Fruit fly (Drosophila melanogaster): Measurements from ENCODE around the gene Spag1.

The Spag1 gene

dm6 chr3R:26958314-26958979 is 10.8 kb downstream of the Spag1 start, which contains the start of gene CG6330 (continued):
- TF ChIP-seq ERR (GFP tag; optimal IDR thresholded peaks at IDR 0.05) (no peak), Deaf1 (tag; optimal IDR thresholded peaks at IDR 0.05) (peak; percentile 54), MESR4 (GFP tag; optimal IDR thresholded peaks at IDR 0.05) (no peak), NC2β (GFP tag; optimal IDR thresholded peaks at IDR 0.05) (no peak), Med (GFP tag) (peak; percentile 60), CG6854 (GFP tag; optimal IDR thresholded peaks at IDR 0.05) (no peak), CG15269 (tag; optimal IDR thresholded peaks at IDR 0.05) (no peak), eve (GFP tag; optimal IDR thresholded peaks at IDR 0.05) (no peak), scrt (GFP tag; optimal IDR thresholded peaks at IDR 0.05) (peak; percentile 75), lab (GFP tag; optimal IDR thresholded peaks at IDR 0.05) (no peak), trh (GFP tag; optimal IDR thresholded peaks at IDR 0.05) (no peak), CG10209 (GFP tag; optimal IDR thresholded peaks at IDR 0.05) (no peak), dmrt99B (tag; optimal IDR thresholded peaks at IDR 0.05) (no peak), CG10267 (tag; optimal IDR thresholded peaks at IDR 0.05) (no peak), slou (GFP tag; optimal IDR thresholded peaks at IDR 0.05) (no peak), zen2 (GFP tag; IDR thresholded peaks at IDR 0.05; ENCODE audit: partially characterized antibody) (peak; percentile 40; the same call in 1 of the 3 replicates)

- TF ChIP-seq chinmo (GFP tag; IDR thresholded peaks at IDR 0.05; ENCODE audit: partially characterized antibody) (peak; percentile 80; the same call in 3 of the 4 replicates), CG14014 (GFP tag; IDR thresholded peaks at IDR 0.05) (peak; percentile 22; the same call in 1 of the 2 replicates), CG17568 (GFP tag; optimal IDR thresholded peaks at IDR 0.05) (no peak), h (optimal IDR thresholded peaks at IDR 0.05) (no peak), NFAT (GFP tag; IDR thresholded peaks at IDR 0.05) (0 out of 2 replicates have a peak, but pooled peaks have one; percentile 28), sens-2 (GFP tag; IDR thresholded peaks at IDR 0.05) (0 out of 2 replicates have a peak, but pooled peaks have one; percentile 52), CG10543 (GFP tag; optimal IDR thresholded peaks at IDR 0.05) (peak; percentile 11), sna (GFP tag; IDR thresholded peaks at IDR 0.05; ENCODE audit: partially characterized antibody) (0 out of 2 replicates have a peak, but pooled peaks have one; percentile 33), Pdp1 (GFP tag; optimal IDR thresholded peaks at IDR 0.05) (peak in 1 of 2 experiments; percentile 91), HLH3B (GFP tag; IDR thresholded peaks at IDR 0.05) (no peak), knrl (GFP tag; IDR thresholded peaks at IDR 0.05; ENCODE audit: partially characterized antibody) (0 out of 3 replicates have a peak, but pooled peaks have one; percentile 13), jing (GFP tag; optimal IDR thresholded peaks at IDR 0.05) (no peak), pan (optimal IDR thresholded peaks at IDR 0.05) (no peak), pan (GFP tag; optimal IDR thresholded peaks at IDR 0.05 in 1 of 2, IDR thresholded peaks at IDR 0.05 in 1 of 2) (peak in 1 of 2 experiments; percentile 10), Fer1 (GFP tag; optimal IDR thresholded peaks at IDR 0.05) (peak; percentile 27), tna (GFP tag; IDR thresholded peaks at IDR 0.05; ENCODE audit: partially characterized antibody) (peak; percentile 36; the same call in 1 of the 2 replicates), z (GFP tag; IDR thresholded peaks at IDR 0.05) (peak; percentile 95), B-H1 (GFP tag; IDR thresholded peaks at IDR 0.05) (no peak), abd-A (tag; optimal IDR thresholded peaks at IDR 0.05) (peak; percentile 66), Optix (GFP tag; IDR thresholded peaks at IDR 0.05) (0 out of 3 replicates have a peak, but pooled peaks have one; percentile 16), CG9932 (GFP tag; IDR thresholded peaks at IDR 0.05) (peak; percentile 35; the same call in 1 of the 2 replicates), grau (tag; optimal IDR thresholded peaks at IDR 0.05) (no peak), CG16779 (GFP tag; IDR thresholded peaks at IDR 0.05) (peak; percentile 66; the same call in 1 of the 2 replicates), Ets65A (GFP tag) (peak; percentile 81), sd (tag; optimal IDR thresholded peaks at IDR 0.05) (peak; percentile 78), Dad (GFP tag; optimal IDR thresholded peaks at IDR 0.05) (peak; percentile 33), Nf-YC (tag; optimal IDR thresholded peaks at IDR 0.05) (peak; percentile 21), otp (GFP tag; IDR thresholded peaks at IDR 0.05) (0 out of 3 replicates have a peak, but pooled peaks have one; percentile 37), CG1024 (GFP tag; IDR thresholded peaks at IDR 0.05) (no peak), nerfin-1 (tag; optimal IDR thresholded peaks at IDR 0.05) (peak; percentile 47), H15 (GFP tag; IDR thresholded peaks at IDR 0.05) (no peak), MBD-R2 (GFP tag; IDR thresholded peaks at IDR 0.05) (0 out of 2 replicates have a peak, but pooled peaks have one; percentile 10), CG3847 (GFP tag; IDR thresholded peaks at IDR 0.05) (0 out of 2 replicates have a peak, but pooled peaks have one; percentile 11)
Observed at dm6 chr3R:26960496-26960895, 12.9 kb downstream of the Spag1 start.
